Fruit fly (Drosophila melanogaster) whole organism, embryonic: ENCODE measurements around the gene Or82a.
A peak's percentile ranks its signal among the peaks of the same experiment; 100 is the strongest.

Source experiments
- CG18262 ChIP-seq: fragments of 200-800 bp; optimal IDR thresholded peaks from 3 replicates; lab custom pipeline; 2019; ENCODE audit warnings: missing biosample characterization, mild to moderate bottlenecking, missing genetic modification characterization, moderate library complexity
- CG18764 ChIP-seq: fragments of 200-800 bp; sonication (Bioruptor generic); optimal IDR thresholded peaks from 3 replicates; lab custom pipeline; 2016; ENCODE audit warnings: missing biosample characterization, missing genetic modification characterization
- CG4854 ChIP-seq: fragments of 200-800 bp; sonication (Bioruptor generic); optimal IDR thresholded peaks from 2 replicates; lab custom pipeline; 2016; ENCODE audit warnings: missing biosample characterization, missing genetic modification characterization, inconsistent platforms
- Dbx ChIP-seq: fragments of 200-800 bp; sonication (Bioruptor generic); IDR thresholded peaks from 3 replicates; pipeline ENCODE4 v1.3.6; 2022; ENCODE audit warnings: missing biosample characterization, missing genetic modification characterization
- Fer1 ChIP-seq: fragments of 200-800 bp; sonication (Bioruptor generic); optimal IDR thresholded peaks from 2 replicates; lab custom pipeline; 2017; ENCODE audit warnings: missing biosample characterization, mild to moderate bottlenecking, missing genetic modification characterization
- bcd ChIP-seq: fragments of 200-800 bp; sonication (Bioruptor generic); optimal IDR thresholded peaks from 2 replicates; lab custom pipeline; 2017; ENCODE audit warnings: missing biosample characterization, mild to moderate bottlenecking, missing genetic modification characterization
- vfl ChIP-seq: fragments of 200-800 bp; sonication (Bioruptor generic); optimal IDR thresholded peaks from 2 replicates; lab custom pipeline; 2016; ENCODE audit warnings: missing biosample characterization, missing genetic modification characterization

DNA sequence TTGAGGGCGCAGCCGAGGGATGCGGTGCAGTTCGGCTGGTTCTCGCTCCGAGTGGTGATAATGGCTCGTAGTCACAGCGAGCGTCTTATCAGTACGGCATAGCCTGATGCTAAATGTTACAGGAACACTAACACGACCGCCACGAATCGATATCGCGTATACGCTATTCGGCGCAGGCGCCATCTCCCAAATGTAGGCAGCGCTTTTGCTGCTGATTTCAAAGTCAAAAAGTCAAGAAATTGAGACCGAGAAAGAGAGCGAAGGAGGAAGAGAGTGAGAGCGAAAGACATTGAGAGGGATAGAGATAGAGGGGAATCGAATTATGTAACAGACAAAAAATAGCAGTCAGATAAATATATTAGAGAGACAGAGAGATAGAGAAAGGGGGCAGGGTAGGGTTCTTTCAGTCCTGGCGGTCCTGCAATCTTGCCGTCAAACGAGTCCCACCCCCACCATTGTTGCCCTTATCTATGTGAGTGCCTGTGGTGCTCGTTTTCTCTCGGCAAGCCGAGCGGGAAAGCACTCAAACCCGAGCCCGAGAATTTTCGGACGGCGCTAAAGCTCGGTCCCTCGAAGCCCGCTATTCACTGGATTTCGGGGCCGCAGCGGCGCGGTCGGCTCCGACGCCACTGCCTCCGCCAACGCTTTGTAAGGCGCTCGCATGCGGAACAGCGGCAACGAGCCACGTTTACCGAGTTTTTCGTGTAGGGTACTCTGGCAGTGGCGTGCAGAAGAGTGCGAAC lies 24.5 kb downstream of the Or82a start:
- TF ChIP-seq CG18764 (GFP tag; lab: Kevin White, UChicago) (no peak), CG4854 (GFP tag; lab: Kevin White, UChicago) (no peak), CG18262 (no peak), vfl (GFP tag; lab: Kevin White, UChicago) (no peak), Dbx (GFP tag; lab: Robert Waterston, UW) (no peak), bcd (no peak), Fer1 (GFP tag; lab: Kevin White, UChicago) (peak; percentile 10)
